Worm (Caenorhabditis elegans) whole organism, L1 larva: Measurements from ENCODE around the gene pbs-3.

Experiments
- aly-2 ChIP-seq: fragments of 150-350 bp; optimal IDR thresholded peaks from 2 replicates; lab custom pipeline; 2014; ENCODE audit warnings: missing biosample characterization, missing genetic modification characterization
- blmp-1 ChIP-seq: fragments of 150-350 bp; optimal IDR thresholded peaks from 2 replicates; lab custom pipeline; 2014; ENCODE audit warnings: missing biosample characterization, missing genetic modification characterization
- dsc-1 ChIP-seq: sonication (generic microtip); optimal IDR thresholded peaks from 2 replicates; lab custom pipeline; 2016; ENCODE audit warnings: mild to moderate bottlenecking, missing genetic modification characterization, missing compliant biosample characterization
- elt-2 ChIP-seq: sonication (generic microtip); optimal IDR thresholded peaks from 2 replicates; lab custom pipeline; 2016; ENCODE audit warnings: missing genetic modification characterization, mild to moderate bottlenecking, inconsistent platforms, missing compliant biosample characterization, missing genetic modification reagents
- lin-13 ChIP-seq: fragments of 150-350 bp; optimal IDR thresholded peaks from 2 replicates; lab custom pipeline; 2014; ENCODE audit warnings: missing biosample characterization, missing genetic modification reagents, missing genetic modification characterization
- lir-3 ChIP-seq: sonication (generic microtip); optimal IDR thresholded peaks from 2 replicates; lab custom pipeline; 2016; ENCODE audit warnings: mild to moderate bottlenecking, missing genetic modification characterization, moderate library complexity, missing compliant biosample characterization; ENCODE audit not compliant: poor library complexity
- lsy-2 ChIP-seq, 2 experiments: fragments of 150-350 bp; optimal IDR thresholded peaks; 2 replicates each; lab custom pipeline; 2014; ENCODE audit warnings: missing biosample characterization in 2 of 2, missing genetic modification characterization in 2 of 2
- mep-1 ChIP-seq: fragments of 150-350 bp; optimal IDR thresholded peaks from 2 replicates; lab custom pipeline; 2014; ENCODE audit warnings: missing biosample characterization, missing genetic modification characterization
- nhr-12 ChIP-seq: sonication (generic microtip); optimal IDR thresholded peaks from 2 replicates; lab custom pipeline; 2017; ENCODE audit warnings: missing biosample characterization, missing genetic modification characterization
- nhr-237 ChIP-seq: fragments of 150-350 bp; optimal IDR thresholded peaks from 2 replicates; lab custom pipeline; 2014; ENCODE audit warnings: missing biosample characterization, missing genetic modification characterization
- nhr-76 ChIP-seq: sonication (generic microtip); optimal IDR thresholded peaks from 2 replicates; lab custom pipeline; 2017; ENCODE audit warnings: missing biosample characterization, missing genetic modification characterization

- TF ChIP-seq nhr-76 (tag; lab: Kevin White, UChicago) (no peak), nhr-237 (no peak), lir-3 (tag; lab: Kevin White, UChicago) (no peak), aly-2 (no peak), blmp-1 (peak; percentile 11), mep-1 (tag; lab: Kevin White, UChicago) (no peak), elt-2 (tag; lab: Kevin White, UChicago) (no peak), nhr-12 (tag; lab: Kevin White, UChicago) (no peak), dsc-1 (no peak), lsy-2 (tag; optimal IDR thresholded peaks at IDR 0.05; lab: Kevin White, UChicago) (no peak), lin-13 (GFP tag; lab: Kevin White, UChicago) (no peak)
Observed at ce11 chrII:4981682-4982404, 26.6 kb upstream of the pbs-3 start.
